Fruit fly (Drosophila melanogaster): ENCODE measurements around the gene CG9692.

- TF ChIP-seq ss (GFP tag; optimal IDR thresholded peaks at IDR 0.05) (no peak), dac (GFP tag; optimal IDR thresholded peaks at IDR 0.05) (no peak)
These were observed 9.5 kb upstream of the CG9692 start for dm6 chr3L:16695076-16695847.

All from whole organism, prepupa.